Fruit fly (Drosophila melanogaster) whole organism, embryonic: ENCODE results near the gene SMC6.
A peak's percentile ranks its signal among the peaks of the same experiment; 100 is the strongest.

Experiments
- Abd-B ChIP-seq: fragments of 200-800 bp; sonication (Bioruptor generic); optimal IDR thresholded peaks from 2 replicates; lab custom pipeline; 2018; ENCODE audit warnings: missing biosample characterization, mild to moderate bottlenecking, missing genetic modification characterization, moderate library complexity
- Blimp-1 ChIP-seq: fragments of 200-800 bp; sonication (Bioruptor generic); optimal IDR thresholded peaks from 3 replicates; lab custom pipeline; 2018; ENCODE audit warnings: missing biosample characterization, missing genetic modification characterization, mild to moderate bottlenecking, moderate library complexity, missing genetic modification reagents
- Bteb2 ChIP-seq: fragments of 200-800 bp; sonication (Bioruptor generic); optimal IDR thresholded peaks from 2 replicates; lab custom pipeline; 2016; ENCODE audit warnings: missing biosample characterization, missing genetic modification characterization
- CG10267 ChIP-seq: fragments of 200-800 bp; sonication (Bioruptor generic); optimal IDR thresholded peaks from 2 replicates; lab custom pipeline; 2018; ENCODE audit warnings: missing biosample characterization, mild to moderate bottlenecking, missing genetic modification characterization, moderate library complexity
- CG10565 ChIP-seq: fragments of 200-800 bp; sonication (Bioruptor generic); optimal IDR thresholded peaks from 3 replicates; lab custom pipeline; 2016; ENCODE audit warnings: missing biosample characterization, mild to moderate bottlenecking, missing genetic modification characterization
- CG11456 ChIP-seq: fragments of 200-800 bp; sonication (Bioruptor generic); IDR thresholded peaks from 3 replicates; pipeline ENCODE4 v1.3.6; 2022; ENCODE audit warnings: missing biosample characterization, missing genetic modification characterization
- CG12391 ChIP-seq: fragments of 200-800 bp; sonication (Bioruptor generic); optimal IDR thresholded peaks from 3 replicates; lab custom pipeline; 2018; ENCODE audit warnings: missing biosample characterization, mild to moderate bottlenecking, missing genetic modification characterization, moderate library complexity
- CG1602 ChIP-seq: fragments of 200-800 bp; sonication (Bioruptor generic); optimal IDR thresholded peaks from 3 replicates; lab custom pipeline; 2016; ENCODE audit warnings: missing biosample characterization, missing genetic modification characterization
- CG17186 ChIP-seq: fragments of 200-800 bp; sonication (Bioruptor generic); optimal IDR thresholded peaks from 3 replicates; lab custom pipeline; 2017; ENCODE audit warnings: missing biosample characterization, missing genetic modification reagents, missing genetic modification characterization
- CG17328 ChIP-seq: fragments of 200-800 bp; sonication (Bioruptor generic); IDR thresholded peaks from 2 replicates; pipeline ENCODE4 v1.3.6; 2022; ENCODE audit warnings: missing biosample characterization, missing genetic modification characterization
- CG34422 ChIP-seq: fragments of 200-800 bp; sonication (Bioruptor generic); IDR thresholded peaks from 3 replicates; pipeline ENCODE4 v1.3.6; 2022; ENCODE audit warnings: missing biosample characterization, missing genetic modification characterization
- CG3838 ChIP-seq: fragments of 200-800 bp; sonication (Bioruptor generic); optimal IDR thresholded peaks from 3 replicates; lab custom pipeline; 2016; ENCODE audit warnings: missing biosample characterization, missing genetic modification characterization
- CG4282 ChIP-seq: fragments of 200-800 bp; sonication (Bioruptor generic); optimal IDR thresholded peaks from 2 replicates; lab custom pipeline; 2016; ENCODE audit warnings: missing biosample characterization, missing genetic modification characterization
- CG6791 ChIP-seq: fragments of 200-800 bp; sonication (Bioruptor generic); IDR thresholded peaks from 3 replicates; pipeline ENCODE4 v1.3.6; 2022; ENCODE audit warnings: missing biosample characterization, missing genetic modification characterization; ENCODE audit not compliant: partially characterized antibody
- CG8089 ChIP-seq: fragments of 200-800 bp; sonication (Bioruptor generic); optimal IDR thresholded peaks from 3 replicates; lab custom pipeline; 2016; ENCODE audit warnings: missing biosample characterization, missing genetic modification characterization
- CG8924 ChIP-seq: fragments of 200-800 bp; optimal IDR thresholded peaks from 3 replicates; lab custom pipeline; 2019; ENCODE audit warnings: missing biosample characterization, mild to moderate bottlenecking, missing genetic modification characterization, moderate library complexity
- CG9727 ChIP-seq: fragments of 200-800 bp; sonication (Bioruptor generic); optimal IDR thresholded peaks from 3 replicates; lab custom pipeline; 2017; ENCODE audit warnings: missing biosample characterization, mild to moderate bottlenecking, missing genetic modification characterization
- CG9817 ChIP-seq: fragments of 200-800 bp; sonication (Bioruptor generic); optimal IDR thresholded peaks from 2 replicates; lab custom pipeline; 2018; ENCODE audit warnings: missing biosample characterization, mild to moderate bottlenecking, missing genetic modification characterization, moderate library complexity
- CTCF ChIP-seq: fragments of 200-800 bp; sonication (Bioruptor generic); optimal IDR thresholded peaks from 2 replicates; lab custom pipeline; 2017; ENCODE audit warnings: missing biosample characterization, mild to moderate bottlenecking, missing genetic modification characterization, moderate library complexity
- D ChIP-seq, 2 experiments: fragments of 200-800 bp in 1 of 2; fragments of >200 bp in 1 of 2; sonication (Bioruptor generic) in 1 of 2; optimal IDR thresholded peaks; 2 replicates in 1 of 2; 3 replicates in 1 of 2; lab custom pipeline; 2017; ENCODE audit warnings: mild to moderate bottlenecking in 1 of 2, missing biosample characterization in 1 of 2, missing genetic modification characterization in 1 of 2, missing genetic modification reagents in 1 of 2
- Eip74EF ChIP-seq, 2 experiments: fragments of 200-800 bp in 1 of 2; fragments of >200 bp in 1 of 2; sonication (Bioruptor generic) in 1 of 2; optimal IDR thresholded peaks; 2 replicates each; lab custom pipeline; 2017 to 2019; ENCODE audit warnings: missing biosample characterization in 2 of 2, missing genetic modification characterization in 2 of 2, mild to moderate bottlenecking in 1 of 2, moderate library complexity in 1 of 2
- HmgZ ChIP-seq: fragments of 200-800 bp; sonication (Bioruptor generic); optimal IDR thresholded peaks from 2 replicates; lab custom pipeline; 2018; ENCODE audit warnings: missing biosample characterization, mild to moderate bottlenecking, missing genetic modification characterization
- Hmx ChIP-seq: fragments of 200-800 bp; sonication (Bioruptor generic); optimal IDR thresholded peaks from 2 replicates; lab custom pipeline; 2016; ENCODE audit warnings: missing biosample characterization, missing genetic modification characterization
- Hr3 ChIP-seq: fragments of 200-800 bp; sonication (Bioruptor generic); optimal IDR thresholded peaks from 3 replicates; lab custom pipeline; 2016; ENCODE audit warnings: missing biosample characterization, missing genetic modification characterization
- Lpt ChIP-seq: fragments of >200 bp; optimal IDR thresholded peaks from 2 replicates; lab custom pipeline; 2018; ENCODE audit warnings: missing biosample characterization, missing genetic modification characterization
- NFAT ChIP-seq: fragments of 200-800 bp; sonication (Bioruptor generic); IDR thresholded peaks from 2 replicates; pipeline ENCODE4 v1.3.6; 2022; ENCODE audit warnings: missing biosample characterization, missing genetic modification characterization
- Neu2 ChIP-seq: fragments of 200-800 bp; sonication (Bioruptor generic); optimal IDR thresholded peaks from 3 replicates; lab custom pipeline; 2016; ENCODE audit warnings: missing biosample characterization, missing genetic modification characterization, borderline replicate concordance
- Oli ChIP-seq: fragments of 200-800 bp; sonication (Bioruptor generic); optimal IDR thresholded peaks from 2 replicates; lab custom pipeline; 2018; ENCODE audit warnings: missing biosample characterization, mild to moderate bottlenecking, missing genetic modification characterization, moderate library complexity
- Opbp ChIP-seq: fragments of 200-800 bp; sonication (Bioruptor generic); IDR thresholded peaks from 3 replicates; pipeline ENCODE4 v1.3.6; 2022; ENCODE audit warnings: missing biosample characterization, missing genetic modification characterization; ENCODE audit not compliant: partially characterized antibody
- PHDP ChIP-seq: fragments of 200-800 bp; sonication (Bioruptor generic); optimal IDR thresholded peaks from 3 replicates; lab custom pipeline; 2018; ENCODE audit warnings: missing biosample characterization, mild to moderate bottlenecking, missing genetic modification characterization, moderate library complexity
- Six4 ChIP-seq: fragments of 200-800 bp; sonication (Bioruptor generic); optimal IDR thresholded peaks from 2 replicates; lab custom pipeline; 2016; ENCODE audit warnings: missing biosample characterization, missing genetic modification characterization
- abd-A ChIP-seq: fragments of 200-800 bp; sonication (Bioruptor generic); optimal IDR thresholded peaks from 3 replicates; lab custom pipeline; 2019; ENCODE audit warnings: missing biosample characterization, mild to moderate bottlenecking, missing genetic modification characterization, moderate library complexity
- bbx ChIP-seq: fragments of 200-800 bp; sonication (Bioruptor generic); IDR thresholded peaks from 2 replicates; pipeline ENCODE4 v1.3.6; 2022; ENCODE audit warnings: missing biosample characterization, missing genetic modification characterization; ENCODE audit not compliant: partially characterized antibody
- chn ChIP-seq: fragments of 200-800 bp; sonication (Bioruptor generic); optimal IDR thresholded peaks from 2 replicates; lab custom pipeline; 2016; ENCODE audit warnings: missing biosample characterization, missing genetic modification characterization
- ci ChIP-seq: fragments of 200-800 bp; sonication (Bioruptor generic); IDR thresholded peaks from 3 replicates; pipeline ENCODE4 v1.3.6; 2022; ENCODE audit warnings: missing biosample characterization, missing genetic modification characterization
- hth ChIP-seq: fragments of >200 bp; optimal IDR thresholded peaks from 2 replicates; lab custom pipeline; 2017; ENCODE audit warnings: inconsistent platforms
- lola ChIP-seq, 3 experiments: fragments of >200 bp in 2 of 3; fragments of 200-800 bp in 1 of 3; sonication (Bioruptor generic) in 1 of 3; optimal IDR thresholded peaks; 2 replicates each; lab custom pipeline; 2017 to 2019; ENCODE audit warnings: missing biosample characterization in 3 of 3, missing genetic modification characterization in 3 of 3, mild to moderate bottlenecking in 1 of 3, moderate library complexity in 1 of 3
- lov ChIP-seq, 2 experiments: fragments of 200-800 bp in 1 of 2; fragments of >200 bp in 1 of 2; sonication (Bioruptor generic) in 1 of 2; IDR thresholded peaks in 1 of 2; optimal IDR thresholded peaks in 1 of 2; 2 replicates in 1 of 2; 3 replicates in 1 of 2; pipeline versions ENCODE4 v1.3.6 to Lab custom; 2017 to 2022; ENCODE audit warnings: missing biosample characterization in 1 of 2, missing genetic modification characterization in 1 of 2
- nau ChIP-seq: fragments of 200-800 bp; sonication (Bioruptor generic); optimal IDR thresholded peaks from 3 replicates; lab custom pipeline; 2017; ENCODE audit warnings: missing biosample characterization, mild to moderate bottlenecking, missing genetic modification characterization, missing genetic modification reagents
- peb ChIP-seq: fragments of 200-800 bp; sonication (Bioruptor generic); IDR thresholded peaks from 2 replicates; pipeline ENCODE4 v1.3.6; 2022; ENCODE audit warnings: missing biosample characterization, missing genetic modification characterization
- pros ChIP-seq: fragments of 200-800 bp; sonication (Bioruptor generic); optimal IDR thresholded peaks from 3 replicates; lab custom pipeline; 2019; ENCODE audit warnings: missing biosample characterization, mild to moderate bottlenecking, missing genetic modification characterization, moderate library complexity
- salm ChIP-seq: fragments of 200-800 bp; sonication (Bioruptor generic); optimal IDR thresholded peaks from 2 replicates; lab custom pipeline; 2018; ENCODE audit warnings: missing biosample characterization, mild to moderate bottlenecking, missing genetic modification characterization
- sima ChIP-seq: fragments of 200-800 bp; sonication (Bioruptor generic); optimal IDR thresholded peaks from 2 replicates; lab custom pipeline; 2016; ENCODE audit warnings: missing biosample characterization, missing genetic modification characterization
- slbo ChIP-seq: fragments of 200-800 bp; sonication (Bioruptor generic); IDR thresholded peaks from 2 replicates; pipeline ENCODE4 v1.3.6; 2022; ENCODE audit warnings: missing biosample characterization, missing genetic modification characterization
- sna ChIP-seq: fragments of 200-800 bp; sonication (Bioruptor generic); IDR thresholded peaks from 2 replicates; pipeline ENCODE4 v1.3.6; 2022; ENCODE audit warnings: missing biosample characterization, missing genetic modification characterization; ENCODE audit not compliant: partially characterized antibody
- sqz ChIP-seq: fragments of 200-800 bp; sonication (Bioruptor generic); optimal IDR thresholded peaks from 3 replicates; lab custom pipeline; 2018; ENCODE audit warnings: missing biosample characterization, mild to moderate bottlenecking, missing genetic modification characterization
- stwl ChIP-seq: fragments of 200-800 bp; sonication (Bioruptor generic); optimal IDR thresholded peaks from 3 replicates; lab custom pipeline; 2018; ENCODE audit warnings: missing biosample characterization, mild to moderate bottlenecking, missing genetic modification characterization, moderate library complexity
- tna ChIP-seq: fragments of 200-800 bp; sonication (Bioruptor generic); IDR thresholded peaks from 2 replicates; pipeline ENCODE4 v1.3.6; 2022; ENCODE audit warnings: missing biosample characterization, missing genetic modification characterization; ENCODE audit not compliant: partially characterized antibody
- trh ChIP-seq: fragments of 200-800 bp; sonication (Bioruptor generic); optimal IDR thresholded peaks from 2 replicates; lab custom pipeline; 2016; ENCODE audit warnings: missing biosample characterization, missing genetic modification characterization
- wdn ChIP-seq: fragments of 200-800 bp; sonication (Bioruptor generic); IDR thresholded peaks from 2 replicates; pipeline ENCODE4 v1.3.6; 2022; ENCODE audit warnings: missing biosample characterization, missing genetic modification characterization

SMC6 gene

DNA sequence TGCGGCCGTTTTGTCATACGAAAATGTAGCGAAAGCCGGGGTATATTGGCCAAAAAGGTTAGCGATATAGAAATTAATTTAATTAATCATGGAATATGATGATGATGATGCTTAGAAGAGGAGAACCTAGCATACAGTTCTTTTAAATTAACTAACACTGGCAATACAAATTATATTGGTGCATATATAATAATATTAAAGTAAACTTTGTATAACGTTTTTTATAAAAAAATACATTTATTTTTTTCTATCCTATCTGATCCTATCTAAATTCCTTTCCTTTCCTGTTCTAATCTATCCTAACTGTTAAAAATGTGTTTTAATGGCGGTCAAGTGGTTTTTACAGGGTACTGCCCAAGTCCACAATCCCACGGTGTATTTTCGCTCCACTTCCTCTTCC, 12.7 kb upstream of the SMC6 start (continued):
- TF ChIP-seq lola (GFP tag; optimal IDR thresholded peaks at IDR 0.05; lab: Kevin White, UChicago) (no peak), D (optimal IDR thresholded peaks at IDR 0.05; lab: Kevin White, UChicago) (no peak), D (GFP tag; optimal IDR thresholded peaks at IDR 0.05; lab: Kevin White, UChicago) (no peak), nau (peak; percentile 26), CG10267 (no peak), Hmx (GFP tag; lab: Kevin White, UChicago) (no peak), sna (no peak), CG34422 (GFP tag; lab: Robert Waterston, UW) (no peak), CG9817 (tag; lab: Kevin White, UChicago) (no peak), CG17186 (no peak), CG8924 (tag; lab: Kevin White, UChicago) (peak; percentile 12), Abd-B (GFP tag; lab: Kevin White, UChicago) (peak; percentile 1), CG4282 (GFP tag; lab: Kevin White, UChicago) (no peak), salm (tag; lab: Kevin White, UChicago) (no peak), NFAT (GFP tag; lab: Robert Waterston, UW) (no peak), trh (GFP tag; lab: Kevin White, UChicago) (no peak), Bteb2 (GFP tag; lab: Kevin White, UChicago) (no peak), peb (GFP tag; lab: Robert Waterston, UW) (no peak), Neu2 (GFP tag; lab: Kevin White, UChicago) (no peak), CG10565 (GFP tag; lab: Kevin White, UChicago) (no peak), abd-A (tag; lab: Kevin White, UChicago) (no peak), PHDP (tag; lab: Kevin White, UChicago) (peak; percentile 36), Opbp (GFP tag; lab: Robert Waterston, UW) (no peak), sqz (GFP tag; lab: Kevin White, UChicago) (no peak), Blimp-1 (no peak), Eip74EF (GFP tag; optimal IDR thresholded peaks at IDR 0.05; lab: Kevin White, UChicago) (peak in 1 of 2 experiments; percentile 54), stwl (tag; lab: Kevin White, UChicago) (no peak), tna (GFP tag; lab: Robert Waterston, UW) (no peak), CTCF (GFP tag; lab: Kevin White, UChicago) (no peak), bbx (GFP tag; lab: Robert Waterston, UW) (no peak), hth (lab: Kevin White, UChicago) (no peak), CG9727 (no peak), CG8089 (GFP tag; lab: Kevin White, UChicago) (no peak), CG12391 (tag; lab: Kevin White, UChicago) (peak; percentile 38), lov (optimal IDR thresholded peaks at IDR 0.05; lab: Kevin White, UChicago) (no peak), lov (GFP tag; IDR thresholded peaks at IDR 0.05; lab: Robert Waterston, UW) (no peak), Hr3 (GFP tag; lab: Kevin White, UChicago) (peak; percentile 23), Six4 (GFP tag; lab: Kevin White, UChicago) (no peak), Lpt (GFP tag; lab: Kevin White, UChicago) (no peak), CG1602 (GFP tag; lab: Kevin White, UChicago) (no peak), pros (GFP tag; lab: Kevin White, UChicago) (no peak), CG6791 (no peak), sima (GFP tag; lab: Kevin White, UChicago) (no peak), ci (0 out of 3 replicates have a peak, but pooled peaks have one; percentile 13), Oli (tag; lab: Kevin White, UChicago) (peak; percentile 72), CG11456 (GFP tag; lab: Robert Waterston, UW) (no peak), CG17328 (GFP tag; lab: Robert Waterston, UW) (no peak), chn (GFP tag; lab: Kevin White, UChicago) (no peak), CG3838 (GFP tag; lab: Kevin White, UChicago) (no peak), wdn (GFP tag; lab: Robert Waterston, UW) (no peak), HmgZ (tag; lab: Kevin White, UChicago) (no peak), slbo (GFP tag; lab: Robert Waterston, UW) (0 out of 2 replicates have a peak, but pooled peaks have one; percentile 16)
